Worm (Caenorhabditis elegans) whole organism, early embryonic: ENCODE data around the gene srab-9.

Source experiments
- F13C5.2 ChIP-seq: sonication (generic microtip); optimal IDR thresholded peaks from 2 replicates; lab custom pipeline; 2017; ENCODE audit warnings: mild to moderate bottlenecking, missing genetic modification characterization, inconsistent platforms, missing compliant biosample characterization
- ama-1 ChIP-seq: fragments of 150-350 bp; optimal IDR thresholded peaks from 2 replicates; lab custom pipeline; 2014
- ceh-13 ChIP-seq: fragments of 200-800 bp; sonication (Bioruptor generic); optimal IDR thresholded peaks from 2 replicates; lab custom pipeline; 2018; ENCODE audit warnings: mild to moderate bottlenecking, missing genetic modification characterization, missing compliant biosample characterization
- flt-1 ChIP-seq: fragments of 200-800 bp; sonication (Bioruptor generic); IDR thresholded peaks from 2 replicates; pipeline ENCODE4 v1.3.6; 2022; ENCODE audit warnings: missing genetic modification characterization, missing compliant biosample characterization
- sea-1 ChIP-seq: fragments of 200-800 bp; sonication (Bioruptor generic); conservative IDR thresholded peaks from 2 replicates; pipeline ENCODE4 v1.3.6; 2022; ENCODE audit warnings: missing genetic modification characterization, missing compliant biosample characterization
- tbx-37 ChIP-seq: fragments of 200-800 bp; sonication (Bioruptor generic); conservative IDR thresholded peaks from 2 replicates; pipeline ENCODE4 v1.3.6; 2022; ENCODE audit warnings: missing genetic modification reagents, missing genetic modification characterization, missing compliant biosample characterization

DNA sequence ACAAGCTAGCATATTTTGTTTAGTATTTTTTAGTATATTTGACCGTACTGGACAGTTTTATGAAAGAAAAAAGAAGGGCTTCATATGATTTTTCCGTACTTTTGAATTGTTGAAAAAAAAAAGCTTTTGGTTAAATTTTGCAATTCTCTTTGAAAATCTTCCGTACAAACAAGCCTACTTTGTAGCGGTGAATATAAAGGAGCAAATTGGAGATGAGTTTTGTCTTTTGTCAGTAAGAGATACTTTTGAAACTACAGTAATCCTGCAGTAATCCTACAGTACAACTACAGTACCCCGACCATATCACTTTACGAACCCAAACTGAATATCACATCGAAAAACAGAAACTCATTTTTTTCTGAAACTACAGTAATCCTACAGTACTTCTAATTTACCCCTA is 18.7 kb downstream of the srab-9 start:
- no peak for TF ChIP-seq ceh-13 (GFP tag; lab: Kevin White, UChicago)
- no peak for TF ChIP-seq flt-1
- TF ChIP-seq sea-1 (GFP tag; lab: Robert Waterston, UW): no peak
- no peak for TF ChIP-seq ama-1
- no peak for TF ChIP-seq tbx-37 (GFP tag; lab: Robert Waterston, UW)
- no peak for TF ChIP-seq F13C5.2
